Worm (Caenorhabditis elegans): ENCODE measurements around the gene Y55F3BL.6.
"Not testable (repeated sequence)": the region's sequence is repeated elsewhere in the genome, so short reads cannot be mapped to it uniquely, and the experiment has no call there.

- TF ChIP-seq lin-15B (tag; optimal IDR thresholded peaks at IDR 0.05), result peak; percentile 43
- not testable (repeated sequence) for TF ChIP-seq ama-1 (optimal IDR thresholded peaks at IDR 0.05); nhr-12 (tag; optimal IDR thresholded peaks at IDR 0.05); nhr-28 (tag; optimal IDR thresholded peaks at IDR 0.05); nhr-67 (tag; optimal IDR thresholded peaks at IDR 0.05)
These were observed 6.5 kb upstream of the Y55F3BL.6 start for ce11 chrIV:813341-813740.
